Worm (Caenorhabditis elegans): ENCODE results near the gene drd-5.

drd-5 gene

DNA sequence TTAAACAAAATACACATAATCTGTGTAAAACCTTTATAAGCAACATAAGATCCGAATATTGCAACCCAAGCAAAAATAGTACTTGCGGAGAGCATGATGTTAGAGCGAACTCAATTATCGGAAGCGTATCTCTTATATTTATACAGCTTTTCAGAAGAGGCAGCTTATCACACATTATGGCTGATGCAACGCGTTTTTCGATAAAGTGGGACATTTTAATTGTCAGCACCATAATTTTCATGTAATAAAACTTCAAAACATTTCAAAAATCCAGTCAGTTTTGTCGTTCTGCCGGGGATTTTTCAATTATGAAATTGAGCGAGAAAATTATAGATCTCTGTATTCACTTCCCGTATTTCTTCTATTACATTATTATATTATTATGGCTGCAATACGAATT lies at the start of gene drd-5:
drd-5 (minus strand) TSS at position 101 of the 400 bp plus-strand sequence.
- TF ChIP-seq tbx-2 (tag; optimal IDR thresholded peaks at IDR 0.05), result no peak
- no peak for TF ChIP-seq zip-5 (tag; optimal IDR thresholded peaks at IDR 0.05)
- TF ChIP-seq F13H6.1 (tag; optimal IDR thresholded peaks at IDR 0.05), result no peak
- no peak for TF ChIP-seq nfya-1 (tag; optimal IDR thresholded peaks at IDR 0.05)
- no peak for TF ChIP-seq Y22D7AL.16 (tag; optimal IDR thresholded peaks at IDR 0.05)
- TF ChIP-seq pqm-1 (tag; optimal IDR thresholded peaks at IDR 0.05), result no peak
- no peak for TF ChIP-seq rnt-1 (tag; optimal IDR thresholded peaks at IDR 0.05)
- TF ChIP-seq hlh-30 (tag; optimal IDR thresholded peaks at IDR 0.05; ENCODE audit: insufficient read depth), result no peak
- no peak for TF ChIP-seq ets-4 (tag; optimal IDR thresholded peaks at IDR 0.05)
- no peak for TF ChIP-seq ceh-24 (tag; optimal IDR thresholded peaks at IDR 0.05)
- no peak for TF ChIP-seq sox-4 (tag; optimal IDR thresholded peaks at IDR 0.05)
- TF ChIP-seq ceh-48 (tag; optimal IDR thresholded peaks at IDR 0.05), result no peak
- no peak for TF ChIP-seq pax-1 (tag; optimal IDR thresholded peaks at IDR 0.05)

DNA sequence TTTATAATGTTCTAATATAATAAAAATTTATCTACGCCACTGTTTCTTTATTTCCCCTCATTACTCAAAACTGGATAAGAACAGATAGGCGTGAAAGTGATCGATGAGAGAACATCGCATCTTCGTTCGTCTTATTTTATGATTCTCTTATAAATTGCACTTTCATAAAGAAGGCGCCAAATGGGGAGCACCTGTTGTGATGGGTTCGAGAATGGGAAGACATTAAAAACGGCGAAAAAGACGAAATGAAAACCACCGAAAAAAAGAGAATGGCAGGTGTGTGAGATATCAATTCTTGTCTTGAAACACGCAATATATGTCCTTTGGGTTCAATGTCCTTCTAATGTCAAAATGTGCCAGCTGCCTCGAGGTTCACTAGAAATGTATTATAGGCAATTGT lies 48.1 kb upstream of the drd-5 start:
- TF ChIP-seq pat-9 (tag; optimal IDR thresholded peaks at IDR 0.05) (no peak), hlh-30 (tag; optimal IDR thresholded peaks at IDR 0.05; ENCODE audit: insufficient read depth) (no peak)

DNA sequence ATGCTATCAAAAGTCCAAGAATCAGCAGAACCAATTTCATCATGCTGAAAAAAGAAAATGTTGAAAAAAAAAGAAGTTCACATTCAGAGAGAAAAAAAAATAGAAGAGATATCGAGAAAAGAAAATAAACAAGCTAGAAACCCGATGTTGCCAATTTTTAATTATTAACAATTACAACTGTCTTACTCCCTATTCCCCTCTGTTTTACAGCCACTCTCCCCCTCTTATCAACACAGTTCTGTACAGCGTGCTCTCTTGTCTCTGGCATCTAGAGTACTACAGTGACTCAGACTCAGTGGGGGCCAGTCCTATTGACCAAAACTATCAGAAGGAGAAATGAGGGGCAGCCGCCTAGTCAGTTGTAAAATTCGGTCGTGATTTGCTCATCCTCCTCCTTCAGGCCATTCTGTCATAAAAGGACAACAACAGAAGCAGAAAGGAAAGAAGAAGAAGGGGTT lies 46.4 kb upstream of the drd-5 start, which contains the start of gene wrk-1:
wrk-1 (minus strand) TSS at position 51 of the 458 bp plus-strand sequence.
- TF ChIP-seq ceh-18 (tag; optimal IDR thresholded peaks at IDR 0.05) (no peak), ceh-14 (tag; optimal IDR thresholded peaks at IDR 0.05) (no peak), pha-4 (tag; optimal IDR thresholded peaks at IDR 0.05) (no peak), lin-11 (tag; optimal IDR thresholded peaks at IDR 0.05) (no peak), ceh-2 (tag; optimal IDR thresholded peaks at IDR 0.05) (no peak), hlh-8 (tag; optimal IDR thresholded peaks at IDR 0.05) (no peak), ceh-31 (tag; optimal IDR thresholded peaks at IDR 0.05) (no peak), npax-4 (tag; optimal IDR thresholded peaks at IDR 0.05) (no peak), fax-1 (tag; optimal IDR thresholded peaks at IDR 0.05) (no peak), K02D7.2 (tag; optimal IDR thresholded peaks at IDR 0.05) (no peak), unc-42 (tag; optimal IDR thresholded peaks at IDR 0.05) (no peak)

DNA sequence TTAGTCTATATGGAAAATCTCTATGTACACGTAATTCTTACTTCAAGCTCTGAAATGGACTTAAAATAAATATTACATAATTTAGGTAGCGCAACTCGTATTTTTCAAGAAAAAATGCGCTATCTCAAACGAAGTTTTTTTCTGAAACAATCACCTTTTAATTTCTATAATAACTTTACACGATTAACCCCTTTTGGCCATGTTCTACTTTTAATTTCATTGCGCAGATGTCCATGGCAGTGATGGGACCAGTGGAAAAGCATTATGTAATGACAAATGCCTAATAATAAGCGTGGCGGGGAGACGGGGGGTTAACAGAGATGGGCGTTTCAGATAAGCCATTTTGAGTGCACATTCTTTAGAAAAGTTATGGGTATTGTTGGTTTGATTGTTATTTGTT lies 45.4 kb upstream of the drd-5 start:
- TF ChIP-seq lim-6 (tag; optimal IDR thresholded peaks at IDR 0.05) (no peak), pqm-1 (tag; optimal IDR thresholded peaks at IDR 0.05) (no peak), ceh-45 (GFP tag; IDR thresholded peaks at IDR 0.05) (no peak), Y22D7AL.16 (tag; optimal IDR thresholded peaks at IDR 0.05) (no peak), pag-3 (tag; optimal IDR thresholded peaks at IDR 0.05; ENCODE audit: borderline replicate concordance) (no peak), pros-1 (tag; optimal IDR thresholded peaks at IDR 0.05) (no peak), ahr-1 (tag; optimal IDR thresholded peaks at IDR 0.05) (no peak), ttx-3 (tag; optimal IDR thresholded peaks at IDR 0.05) (no peak), nhr-11 (tag; optimal IDR thresholded peaks at IDR 0.05) (no peak), ama-1 (optimal IDR thresholded peaks at IDR 0.05) (no peak), pha-4 (tag; optimal IDR thresholded peaks at IDR 0.05) (no peak), ceh-48 (tag; optimal IDR thresholded peaks at IDR 0.05) (no peak), fax-1 (tag; optimal IDR thresholded peaks at IDR 0.05) (no peak)

DNA sequence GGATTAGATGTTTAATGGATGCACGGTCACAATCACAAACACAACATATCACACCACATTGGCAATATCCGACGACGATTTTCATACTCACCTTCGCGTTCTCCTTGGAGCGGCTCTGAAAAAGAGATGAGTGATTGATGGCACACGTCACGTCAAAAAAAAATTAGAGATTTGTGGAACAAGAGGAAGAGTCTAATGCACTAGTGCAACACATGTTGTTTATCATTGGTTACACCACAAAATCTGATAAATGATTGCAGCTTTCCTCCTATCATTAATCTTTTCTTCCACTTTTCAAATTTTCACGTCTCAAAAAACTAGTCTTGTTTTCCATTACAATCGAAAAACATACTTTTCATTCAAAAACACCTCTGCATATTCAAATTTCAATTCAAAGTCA lies 44.4 kb upstream of the drd-5 start:
- peak; percentile 85 for TF ChIP-seq unc-55 (GFP tag; optimal IDR thresholded peaks at IDR 0.05)
- no peak for TF ChIP-seq ceh-9 (tag; optimal IDR thresholded peaks at IDR 0.05)
